2 fruit fly cellular contexts compared by ENCODE assay signal in genomic region chr2L:1836238-1836637, dm6.
A peak's percentile ranks its signal among the peaks of the same experiment; 100 is the strongest.
TF ChIP-seq lines count a peak whose summit lies in the region.

Gene wry (plus strand): TSS chr2L:1836538.

- no peak for TF ChIP-seq CTCF in whole organism, embryonic (GFP tag; optimal IDR thresholded peaks at IDR 0.05; lab: Kevin White, UChicago)

TF ChIP-seq in whole organism, embryonic, 481 proteins besides CTCF, POLR2A, EP300 and RAD21:
- TF ChIP-seq Jarid2 (GFP tag; optimal IDR thresholded peaks at IDR 0.05; lab: Kevin White, UChicago): peak; percentile 16
- no peak for TF ChIP-seq CG1792 (GFP tag; optimal IDR thresholded peaks at IDR 0.05; lab: Kevin White, UChicago)
- TF ChIP-seq abd-A (tag; optimal IDR thresholded peaks at IDR 0.05; lab: Kevin White, UChicago): peak; percentile 42
- no peak for TF ChIP-seq nerfin-1 (tag; optimal IDR thresholded peaks at IDR 0.05; lab: Kevin White, UChicago)
- TF ChIP-seq exex (tag; optimal IDR thresholded peaks at IDR 0.05; lab: Kevin White, UChicago): no peak
- peak; percentile 48 for TF ChIP-seq CG11504 (tag; optimal IDR thresholded peaks at IDR 0.05; lab: Kevin White, UChicago)
- TF ChIP-seq Trl (optimal IDR thresholded peaks at IDR 0.05; lab: Kevin White, UChicago): peak; percentile 24 to 48
- TF ChIP-seq Trl (GFP tag; optimal IDR thresholded peaks at IDR 0.05; lab: Kevin White, UChicago): no peak
- peak; percentile 77 for TF ChIP-seq scrt (GFP tag; optimal IDR thresholded peaks at IDR 0.05; lab: Kevin White, UChicago)
- no peak for TF ChIP-seq ftz-f1 (GFP tag; optimal IDR thresholded peaks at IDR 0.05; lab: Kevin White, UChicago)
- no peak for TF ChIP-seq CG10267 (tag; optimal IDR thresholded peaks at IDR 0.05; lab: Kevin White, UChicago)
- no peak for TF ChIP-seq insv (GFP tag; optimal IDR thresholded peaks at IDR 0.05; lab: Kevin White, UChicago)
- no peak for TF ChIP-seq Optix (GFP tag; IDR thresholded peaks at IDR 0.05; lab: Robert Waterston, UW)
- TF ChIP-seq CG8924 (tag; optimal IDR thresholded peaks at IDR 0.05; lab: Kevin White, UChicago): no peak
- TF ChIP-seq Hand (GFP tag; optimal IDR thresholded peaks at IDR 0.05; lab: Kevin White, UChicago): no peak
- TF ChIP-seq CG16779 (GFP tag; IDR thresholded peaks at IDR 0.05; lab: Robert Waterston, UW): peak; percentile 55; the same call in 1 of the 2 replicates
- no peak for TF ChIP-seq Dbx (GFP tag; IDR thresholded peaks at IDR 0.05; lab: Robert Waterston, UW)
- peak; percentile 26 for TF ChIP-seq Deaf1 (tag; optimal IDR thresholded peaks at IDR 0.05; lab: Kevin White, UChicago)
- TF ChIP-seq CG6175 (GFP tag; IDR thresholded peaks at IDR 0.05; lab: Robert Waterston, UW): no peak
- TF ChIP-seq CG31224 (GFP tag; IDR thresholded peaks at IDR 0.05; lab: Robert Waterston, UW): no peak
- TF ChIP-seq crp (GFP tag; optimal IDR thresholded peaks at IDR 0.05; lab: Kevin White, UChicago): peak in 1 of 2 experiments; percentile 43
- TF ChIP-seq CG16813 (GFP tag; IDR thresholded peaks at IDR 0.05; lab: Robert Waterston, UW; ENCODE audit: partially characterized antibody): no peak
- peak; percentile 6 for TF ChIP-seq Med (GFP tag; lab: Kevin White, UChicago)
- no peak for TF ChIP-seq repo (GFP tag; optimal IDR thresholded peaks at IDR 0.05; lab: Kevin White, UChicago)
- TF ChIP-seq ewg (GFP tag; optimal IDR thresholded peaks at IDR 0.05; lab: Kevin White, UChicago): peak; percentile 64

TF ChIP-seq in whole organism, pupa, 21 proteins besides CTCF, POLR2A, EP300 and RAD21:
- TF ChIP-seq CG12605 (GFP tag; IDR thresholded peaks at IDR 0.05; lab: Robert Waterston, UW) (peak; percentile 37; the same call in 1 of the 2 replicates), CG15710 (tag; optimal IDR thresholded peaks at IDR 0.05; lab: Kevin White, UChicago) (no peak)
